Fruit fly (Drosophila melanogaster): ENCODE results near the gene RpS14b.

RpS14b gene

dm6 chrX:7908239-7909068, 26.2 kb upstream of the RpS14b start, which contains the start of the genes dpr14 and spidey (continued):
- peak; percentile 84 for TF ChIP-seq CG10147 (GFP tag; optimal IDR thresholded peaks at IDR 0.05)
- TF ChIP-seq ase (GFP tag; IDR thresholded peaks at IDR 0.05), result peak; percentile 86
- TF ChIP-seq CG7987 (GFP tag; optimal IDR thresholded peaks at IDR 0.05), result peak; percentile 78
- peak; percentile 67 for TF ChIP-seq Ravus (GFP tag; IDR thresholded peaks at IDR 0.05)
- no peak; the same call in 2 of the 3 replicates for TF ChIP-seq vnd (GFP tag; IDR thresholded peaks at IDR 0.05; ENCODE audit: partially characterized antibody)
- peak; percentile 49 for TF ChIP-seq psq (GFP tag; optimal IDR thresholded peaks at IDR 0.05)
- peak; percentile 73 for TF ChIP-seq CG4282 (GFP tag; optimal IDR thresholded peaks at IDR 0.05)
- peak; percentile 75 for TF ChIP-seq CG2202 (tag; optimal IDR thresholded peaks at IDR 0.05)
- TF ChIP-seq CG1602 (GFP tag; optimal IDR thresholded peaks at IDR 0.05), result peak; percentile 81
- peak; percentile 83 for TF ChIP-seq NFAT (GFP tag; IDR thresholded peaks at IDR 0.05)
- peak; percentile 87 for TF ChIP-seq CG15011 (GFP tag; optimal IDR thresholded peaks at IDR 0.05)
- TF ChIP-seq CG10462 (GFP tag; optimal IDR thresholded peaks at IDR 0.05), result peak; percentile 62
- TF ChIP-seq pnt (GFP tag; optimal IDR thresholded peaks at IDR 0.05), result peak; percentile 73
- TF ChIP-seq Atf-2 (GFP tag; optimal IDR thresholded peaks at IDR 0.05), result peak; percentile 83
- peak; percentile 87 for TF ChIP-seq schlank (tag; optimal IDR thresholded peaks at IDR 0.05)
- peak; percentile 89 for TF ChIP-seq Optix (GFP tag; IDR thresholded peaks at IDR 0.05)
- peak; percentile 56; the same call in 1 of the 2 replicates for TF ChIP-seq aop (GFP tag; IDR thresholded peaks at IDR 0.05)
- TF ChIP-seq CG16813 (GFP tag; IDR thresholded peaks at IDR 0.05; ENCODE audit: partially characterized antibody), result peak; percentile 51; the same call in 1 of the 3 replicates
- TF ChIP-seq Lhr (GFP tag; optimal IDR thresholded peaks at IDR 0.05), result peak; percentile 57
- TF ChIP-seq D19B (GFP tag; optimal IDR thresholded peaks at IDR 0.05), result peak; percentile 80
- peak; percentile 92 for TF ChIP-seq CG12659 (GFP tag; optimal IDR thresholded peaks at IDR 0.05)
- peak; percentile 87 for TF ChIP-seq zfh1 (GFP tag; IDR thresholded peaks at IDR 0.05)
- peak; percentile 50 for TF ChIP-seq CG3163 (GFP tag; optimal IDR thresholded peaks at IDR 0.05)
- peak; percentile 89 for TF ChIP-seq CG12219 (GFP tag; optimal IDR thresholded peaks at IDR 0.05)
- peak; percentile 80 for TF ChIP-seq CG6175 (GFP tag; IDR thresholded peaks at IDR 0.05)
- TF ChIP-seq exex (tag; optimal IDR thresholded peaks at IDR 0.05), result peak; percentile 80
- TF ChIP-seq twi (tag; optimal IDR thresholded peaks at IDR 0.05), result peak; percentile 78
- peak; percentile 56 for TF ChIP-seq CG30020 (tag; optimal IDR thresholded peaks at IDR 0.05)
- TF ChIP-seq Doc2 (GFP tag; IDR thresholded peaks at IDR 0.05), result no peak; the same call in 1 of the 2 replicates
- peak; percentile 86 for TF ChIP-seq Sox100B (GFP tag; optimal IDR thresholded peaks at IDR 0.05)
- TF ChIP-seq cwo (GFP tag; optimal IDR thresholded peaks at IDR 0.05), result peak; percentile 87
- peak; percentile 78 for TF ChIP-seq pros (GFP tag; optimal IDR thresholded peaks at IDR 0.05)
- peak; percentile 74 for TF ChIP-seq dm (GFP tag; optimal IDR thresholded peaks at IDR 0.05)
- peak; percentile 71 for TF ChIP-seq wek (GFP tag; optimal IDR thresholded peaks at IDR 0.05)
- peak; percentile 89 for TF ChIP-seq Taf1 (GFP tag; IDR thresholded peaks at IDR 0.05)
- peak; percentile 22 for TF ChIP-seq CG9797 (GFP tag; optimal IDR thresholded peaks at IDR 0.05)
- peak; percentile 49; the same call in 1 of the 2 replicates for TF ChIP-seq gt (GFP tag; IDR thresholded peaks at IDR 0.05)
- TF ChIP-seq CG33557 (GFP tag; optimal IDR thresholded peaks at IDR 0.05), result peak; percentile 77
- TF ChIP-seq CG15601 (tag; optimal IDR thresholded peaks at IDR 0.05), result peak; percentile 84
- TF ChIP-seq Stat92E (GFP tag; optimal IDR thresholded peaks at IDR 0.05), result no peak
- TF ChIP-seq Fer1 (GFP tag; optimal IDR thresholded peaks at IDR 0.05), result peak; percentile 95
- TF ChIP-seq CG4854 (GFP tag; optimal IDR thresholded peaks at IDR 0.05), result peak; percentile 83
- TF ChIP-seq Rx (GFP tag; IDR thresholded peaks at IDR 0.05), result peak; percentile 81
- peak; percentile 88 for TF ChIP-seq Gug (GFP tag; IDR thresholded peaks at IDR 0.05)
- TF ChIP-seq CG11456 (GFP tag; IDR thresholded peaks at IDR 0.05), result peak; percentile 90
- peak; percentile 92 for TF ChIP-seq lilli (GFP tag; optimal IDR thresholded peaks at IDR 0.05)
- TF ChIP-seq HLH4C (GFP tag; IDR thresholded peaks at IDR 0.05; ENCODE audit: partially characterized antibody), result peak; percentile 62; the same call in 2 of the 3 replicates
- peak; percentile 90 for TF ChIP-seq Aef1 (GFP tag; IDR thresholded peaks at IDR 0.05)
